Worm (Caenorhabditis elegans) whole organism, L4 larva: ENCODE data around the gene Y77E11A.7.

Experiments used
- F49E8.2 ChIP-seq: sonication (generic microtip); optimal IDR thresholded peaks from 2 replicates; lab custom pipeline; 2016; ENCODE audit warnings: missing compliant biosample characterization, mild to moderate bottlenecking, missing genetic modification characterization, borderline replicate concordance
- R02D3.7 ChIP-seq: fragments of 150-350 bp; sonication (generic microtip); optimal IDR thresholded peaks from 3 replicates; lab custom pipeline; 2014; ENCODE audit warnings: missing biosample characterization, missing genetic modification characterization
- T20F7.1 ChIP-seq: fragments of 200-800 bp; sonication (Bioruptor generic); optimal IDR thresholded peaks from 2 replicates; lab custom pipeline; 2018; ENCODE audit warnings: mild to moderate bottlenecking, missing genetic modification characterization, missing compliant biosample characterization
- T26A8.4 ChIP-seq: fragments of 200-800 bp; sonication (Bioruptor generic); IDR thresholded peaks from 2 replicates; pipeline ENCODE4 v1.3.6; 2022; ENCODE audit warnings: missing genetic modification characterization, missing compliant biosample characterization
- Y105C5A.15 ChIP-seq: fragments of 200-800 bp; sonication (Bioruptor generic); IDR thresholded peaks from 2 replicates; pipeline ENCODE4 v1.3.6; 2022; ENCODE audit warnings: missing genetic modification characterization, missing compliant biosample characterization
- Y48G9A.11 ChIP-seq: fragments of 200-800 bp; sonication (Bioruptor generic); IDR thresholded peaks from 2 replicates; pipeline ENCODE4 v1.3.6; 2022; ENCODE audit warnings: missing genetic modification reagents, missing genetic modification characterization, missing compliant biosample characterization
- Y75B8A.6 ChIP-seq: fragments of 200-800 bp; sonication (Bioruptor generic); IDR thresholded peaks from 2 replicates; pipeline ENCODE4 v1.3.6; 2022; ENCODE audit warnings: missing genetic modification reagents, missing genetic modification characterization, missing compliant biosample characterization
- arid-1 ChIP-seq: fragments of 200-800 bp; sonication (Bioruptor generic); conservative IDR thresholded peaks from 2 replicates; pipeline ENCODE4 v1.3.6; 2022; ENCODE audit warnings: missing genetic modification reagents, missing genetic modification characterization, missing compliant biosample characterization
- ceh-20 ChIP-seq: fragments of 200-800 bp; sonication (Bioruptor generic); IDR thresholded peaks from 2 replicates; pipeline ENCODE4 v1.3.6; 2022; ENCODE audit warnings: missing genetic modification reagents, missing genetic modification characterization, missing compliant biosample characterization
- ceh-28 ChIP-seq: fragments of 150-350 bp; optimal IDR thresholded peaks from 2 replicates; lab custom pipeline; 2014; ENCODE audit warnings: missing biosample characterization, missing genetic modification reagents, missing genetic modification characterization
- ceh-44 ChIP-seq: fragments of 200-800 bp; sonication (Bioruptor generic); IDR thresholded peaks from 2 replicates; pipeline ENCODE4 v1.3.6; 2022; ENCODE audit warnings: missing genetic modification reagents, missing genetic modification characterization, missing compliant biosample characterization
- ceh-82 ChIP-seq: sonication (generic microtip); optimal IDR thresholded peaks from 2 replicates; lab custom pipeline; 2017; ENCODE audit warnings: missing biosample characterization, missing genetic modification characterization
- ces-1 ChIP-seq: fragments of 150-350 bp; sonication (generic microtip); optimal IDR thresholded peaks from 4 replicates; lab custom pipeline; 2014; ENCODE audit warnings: missing biosample characterization, missing genetic modification reagents, missing genetic modification characterization
- cey-2 ChIP-seq: sonication (generic microtip); optimal IDR thresholded peaks from 3 replicates; lab custom pipeline; 2017; ENCODE audit warnings: missing genetic modification characterization, mild to moderate bottlenecking, missing compliant biosample characterization, antibody characterized with exemption, borderline replicate concordance; ENCODE audit not compliant: insufficient read depth
- daf-12 ChIP-seq: fragments of 150-350 bp; optimal IDR thresholded peaks from 2 replicates; lab custom pipeline; 2014; ENCODE audit warnings: missing biosample characterization, missing genetic modification reagents, missing genetic modification characterization
- daf-16 ChIP-seq, 3 experiments: sonication (generic microtip); optimal IDR thresholded peaks; 2 replicates each; lab custom pipeline; 2016 to 2017; ENCODE audit warnings: missing genetic modification characterization in 3 of 3, missing genetic modification reagents in 3 of 3, mild to moderate bottlenecking in 2 of 3, missing compliant biosample characterization in 2 of 3, missing biosample characterization in 1 of 3, moderate library complexity in 1 of 3
- daf-8 ChIP-seq: fragments of 200-800 bp; sonication (Bioruptor generic); IDR thresholded peaks from 2 replicates; pipeline ENCODE4 v1.3.6; 2022; ENCODE audit warnings: missing genetic modification characterization, missing compliant biosample characterization
- dmd-8 ChIP-seq: fragments of 200-800 bp; sonication (Bioruptor generic); IDR thresholded peaks from 2 replicates; pipeline ENCODE4 v1.3.6; 2022; ENCODE audit warnings: missing genetic modification characterization, missing compliant biosample characterization
- dpl-1 ChIP-seq: fragments of 150-350 bp; optimal IDR thresholded peaks from 2 replicates; lab custom pipeline; 2014; ENCODE audit warnings: missing biosample characterization, missing genetic modification reagents, missing genetic modification characterization
- dve-1 ChIP-seq: sonication (generic microtip); optimal IDR thresholded peaks from 2 replicates; lab custom pipeline; 2017; ENCODE audit warnings: antibody characterized with exemption, mild to moderate bottlenecking, missing genetic modification characterization, missing compliant biosample characterization; ENCODE audit not compliant: insufficient read depth
- egl-27 ChIP-seq: sonication (generic microtip); optimal IDR thresholded peaks from 3 replicates; lab custom pipeline; 2017; ENCODE audit warnings: missing biosample characterization, missing genetic modification reagents, missing genetic modification characterization
- fos-1 ChIP-seq: fragments of 150-350 bp; optimal IDR thresholded peaks from 2 replicates; lab custom pipeline; 2014; ENCODE audit warnings: missing biosample characterization, missing genetic modification characterization
- hlh-11 ChIP-seq: fragments of 200-800 bp; sonication (Bioruptor generic); optimal IDR thresholded peaks from 2 replicates; lab custom pipeline; 2018; ENCODE audit warnings: mild to moderate bottlenecking, missing genetic modification characterization, missing compliant biosample characterization
- hlh-30 ChIP-seq: sonication (generic microtip); optimal IDR thresholded peaks from 2 replicates; lab custom pipeline; 2017; ENCODE audit warnings: antibody characterized with exemption, mild to moderate bottlenecking, missing genetic modification characterization, missing compliant biosample characterization; ENCODE audit not compliant: insufficient read depth
- lin-13 ChIP-seq: fragments of 150-350 bp; optimal IDR thresholded peaks from 2 replicates; lab custom pipeline; 2014; ENCODE audit warnings: missing biosample characterization, missing genetic modification reagents, missing genetic modification characterization
- lir-3 ChIP-seq: sonication (generic microtip); optimal IDR thresholded peaks from 2 replicates; lab custom pipeline; 2016; ENCODE audit warnings: mild to moderate bottlenecking, missing genetic modification characterization, missing compliant biosample characterization
- lsy-2 ChIP-seq, 2 experiments: fragments of 150-350 bp in 1 of 2; sonication (generic microtip) in 1 of 2; optimal IDR thresholded peaks; 2 replicates each; lab custom pipeline; 2014 to 2017; ENCODE audit warnings: missing biosample characterization in 2 of 2, missing genetic modification characterization in 2 of 2
- madf-9 ChIP-seq: fragments of 200-800 bp; sonication (Bioruptor generic); conservative IDR thresholded peaks from 2 replicates; pipeline ENCODE4 v1.3.6; 2022; ENCODE audit warnings: missing genetic modification reagents, missing genetic modification characterization, missing compliant biosample characterization
- mxl-2 ChIP-seq: fragments of 200-800 bp; sonication (Bioruptor generic); conservative IDR thresholded peaks from 2 replicates; pipeline ENCODE4 v1.3.6; 2022; ENCODE audit warnings: missing genetic modification reagents, missing genetic modification characterization, missing compliant biosample characterization
- mxl-3 ChIP-seq: fragments of 200-800 bp; sonication (Bioruptor generic); optimal IDR thresholded peaks from 2 replicates; lab custom pipeline; 2018; ENCODE audit warnings: mild to moderate bottlenecking, missing genetic modification characterization, missing compliant biosample characterization
- nhr-111 ChIP-seq: fragments of 200-800 bp; sonication (Bioruptor generic); optimal IDR thresholded peaks from 2 replicates; lab custom pipeline; 2018; ENCODE audit warnings: mild to moderate bottlenecking, missing genetic modification characterization, missing compliant biosample characterization
- nhr-41 ChIP-seq: fragments of 200-800 bp; sonication (Bioruptor generic); IDR thresholded peaks from 2 replicates; pipeline ENCODE4 v1.3.6; 2022; ENCODE audit warnings: missing genetic modification reagents, missing genetic modification characterization, missing compliant biosample characterization
- nhr-42 ChIP-seq: fragments of 200-800 bp; sonication (Bioruptor generic); IDR thresholded peaks from 2 replicates; pipeline ENCODE4 v1.3.6; 2022; ENCODE audit warnings: missing genetic modification characterization, missing compliant biosample characterization
- pha-4 ChIP-seq, 2 experiments: fragments of 150-350 bp in 1 of 2; fragments of 200-800 bp in 1 of 2; sonication (Bioruptor generic) in 1 of 2; IDR thresholded peaks in 1 of 2; optimal IDR thresholded peaks in 1 of 2; 2 replicates each; pipeline versions ENCODE4 v1.3.6 to Lab custom; 2014 to 2022; ENCODE audit warnings: missing genetic modification characterization in 2 of 2, missing genetic modification reagents in 2 of 2, missing biosample characterization in 1 of 2, missing compliant biosample characterization in 1 of 2
- set-16 ChIP-seq: fragments of 200-800 bp; sonication (Bioruptor generic); IDR thresholded peaks from 2 replicates; pipeline ENCODE4 v1.3.6; 2022; ENCODE audit warnings: missing genetic modification reagents, missing genetic modification characterization, missing compliant biosample characterization
- skn-1 ChIP-seq: fragments of 150-350 bp; optimal IDR thresholded peaks from 2 replicates; lab custom pipeline; 2014; ENCODE audit warnings: missing biosample characterization, missing genetic modification characterization
- snpc-1.2 ChIP-seq: fragments of 200-800 bp; sonication (Bioruptor generic); IDR thresholded peaks from 2 replicates; pipeline ENCODE4 v1.3.6; 2022; ENCODE audit warnings: missing genetic modification reagents, missing genetic modification characterization, missing compliant biosample characterization
- unc-62 ChIP-seq, 3 experiments: fragments of 150-350 bp in 1 of 3; sonication (generic microtip); optimal IDR thresholded peaks in 2 of 3; peaks in 1 of 3; 1 replicate in 1 of 3; 2 replicates in 2 of 3; lab custom pipeline; 2014 to 2017; ENCODE audit warnings: missing biosample characterization in 3 of 3, missing genetic modification characterization in 3 of 3, missing genetic modification reagents in 3 of 3, missing genotype in 1 of 3
- zfp-2 ChIP-seq: sonication (generic microtip); optimal IDR thresholded peaks from 2 replicates; lab custom pipeline; 2016; ENCODE audit warnings: mild to moderate bottlenecking, missing genetic modification characterization, missing compliant biosample characterization
- ztf-11 ChIP-seq: fragments of 150-350 bp; optimal IDR thresholded peaks from 2 replicates; lab custom pipeline; 2014; ENCODE audit warnings: missing biosample characterization, missing genetic modification characterization

Gene Y77E11A.7

ce11 chrIV:1405780-1406179, 13.9 kb downstream of the Y77E11A.7 start (continued):
- TF ChIP-seq ceh-20 (no peak), F49E8.2 (tag; lab: Kevin White, UChicago) (no peak), T26A8.4 (no peak), nhr-111 (GFP tag; lab: Kevin White, UChicago) (no peak), dve-1 (tag; lab: Kevin White, UChicago) (peak; percentile 22), dpl-1 (GFP tag; lab: Kevin White, UChicago) (no peak), ceh-82 (no peak), snpc-1.2 (GFP tag; lab: Robert Waterston, UW) (no peak), lsy-2 (tag; optimal IDR thresholded peaks at IDR 0.05; lab: Kevin White, UChicago) (peak in 1 of 2 experiments; percentile 3), nhr-41 (no peak)
- TF ChIP-seq, all 104 proteins: peak for 7

ce11 chrIV:1403960-1404359, 15.7 kb downstream of the Y77E11A.7 start:
- TF ChIP-seq dmd-8 (GFP tag; lab: Robert Waterston, UW) (no peak), ztf-11 (no peak), daf-8 (GFP tag; lab: Robert Waterston, UW) (no peak), arid-1 (GFP tag; lab: Robert Waterston, UW) (no peak), ces-1 (GFP tag; lab: Kevin White, UChicago) (no peak), Y105C5A.15 (GFP tag; lab: Robert Waterston, UW) (no peak), set-16 (GFP tag; lab: Robert Waterston, UW) (no peak), hlh-30 (peak; percentile 51), dve-1 (tag; lab: Kevin White, UChicago) (peak; percentile 30), daf-16 (GFP tag; optimal IDR thresholded peaks at IDR 0.05; lab: Kevin White, UChicago) (no peak), daf-16 (tag; optimal IDR thresholded peaks at IDR 0.05; lab: Kevin White, UChicago) (peak; percentile 55)

- TF ChIP-seq hlh-11 (tag; lab: Kevin White, UChicago) = no peak
- TF ChIP-seq zfp-2 (tag; lab: Kevin White, UChicago) = no peak
- TF ChIP-seq ceh-28 (tag; lab: Kevin White, UChicago) = peak; percentile 55
- peak in 1 of 2 experiments; percentile 65 for TF ChIP-seq unc-62 (GFP tag; optimal IDR thresholded peaks at IDR 0.05 in 1 of 2; lab: Kevin White, UChicago)
- TF ChIP-seq unc-62 (tag; optimal IDR thresholded peaks at IDR 0.05; lab: Kevin White, UChicago) = no peak
- TF ChIP-seq T26A8.4 = no peak
- TF ChIP-seq Y48G9A.11 (GFP tag; lab: Robert Waterston, UW) = no peak
- TF ChIP-seq egl-27 (tag; lab: Kevin White, UChicago) = no peak
- no peak for TF ChIP-seq nhr-111 (GFP tag; lab: Kevin White, UChicago)
- TF ChIP-seq pha-4 (GFP tag; IDR thresholded peaks at IDR 0.05; lab: Robert Waterston, UW) = no peak
- no peak for TF ChIP-seq pha-4 (tag; optimal IDR thresholded peaks at IDR 0.05; lab: Kevin White, UChicago)
- TF ChIP-seq R02D3.7 (tag; lab: Kevin White, UChicago) = no peak
These were observed 19.6 kb downstream of the Y77E11A.7 start for ce11 chrIV:1400016-1400415.

- TF ChIP-seq unc-62 (GFP tag; optimal IDR thresholded peaks at IDR 0.05 in 1 of 2; lab: Kevin White, UChicago) = peak in 1 of 2 experiments; percentile 96
- TF ChIP-seq unc-62 (tag; optimal IDR thresholded peaks at IDR 0.05; lab: Kevin White, UChicago) = no peak
- no peak for TF ChIP-seq pha-4 (GFP tag; IDR thresholded peaks at IDR 0.05; lab: Robert Waterston, UW)
- TF ChIP-seq pha-4 (tag; optimal IDR thresholded peaks at IDR 0.05; lab: Kevin White, UChicago) = no peak
These were observed 21.8 kb downstream of the Y77E11A.7 start for ce11 chrIV:1397895-1398294.

ce11 chrIV:1394077-1394476, 25.6 kb downstream of the Y77E11A.7 start:
- TF ChIP-seq Y105C5A.15 (GFP tag; lab: Robert Waterston, UW) (no peak), madf-9 (GFP tag; lab: Robert Waterston, UW) (no peak), mxl-2 (no peak), ceh-44 (GFP tag; lab: Robert Waterston, UW) (no peak), skn-1 (tag; lab: Kevin White, UChicago) (no peak), hlh-30 (no peak), Y75B8A.6 (GFP tag; lab: Robert Waterston, UW) (no peak), fos-1 (no peak), lir-3 (no peak), mxl-3 (no peak), cey-2 (tag; lab: Kevin White, UChicago) (no peak), daf-12 (no peak), T20F7.1 (GFP tag; lab: Kevin White, UChicago) (no peak), nhr-42 (GFP tag; lab: Robert Waterston, UW) (no peak), lin-13 (GFP tag; lab: Kevin White, UChicago) (no peak), daf-16 (GFP tag; optimal IDR thresholded peaks at IDR 0.05; lab: Kevin White, UChicago) (no peak), daf-16 (tag; optimal IDR thresholded peaks at IDR 0.05; lab: Kevin White, UChicago) (no peak), Y48G9A.11 (GFP tag; lab: Robert Waterston, UW) (no peak), dmd-8 (GFP tag; lab: Robert Waterston, UW) (no peak)
